Fruit fly (Drosophila melanogaster): ENCODE measurements around the gene RpS13.

The RpS13 gene

DNA sequence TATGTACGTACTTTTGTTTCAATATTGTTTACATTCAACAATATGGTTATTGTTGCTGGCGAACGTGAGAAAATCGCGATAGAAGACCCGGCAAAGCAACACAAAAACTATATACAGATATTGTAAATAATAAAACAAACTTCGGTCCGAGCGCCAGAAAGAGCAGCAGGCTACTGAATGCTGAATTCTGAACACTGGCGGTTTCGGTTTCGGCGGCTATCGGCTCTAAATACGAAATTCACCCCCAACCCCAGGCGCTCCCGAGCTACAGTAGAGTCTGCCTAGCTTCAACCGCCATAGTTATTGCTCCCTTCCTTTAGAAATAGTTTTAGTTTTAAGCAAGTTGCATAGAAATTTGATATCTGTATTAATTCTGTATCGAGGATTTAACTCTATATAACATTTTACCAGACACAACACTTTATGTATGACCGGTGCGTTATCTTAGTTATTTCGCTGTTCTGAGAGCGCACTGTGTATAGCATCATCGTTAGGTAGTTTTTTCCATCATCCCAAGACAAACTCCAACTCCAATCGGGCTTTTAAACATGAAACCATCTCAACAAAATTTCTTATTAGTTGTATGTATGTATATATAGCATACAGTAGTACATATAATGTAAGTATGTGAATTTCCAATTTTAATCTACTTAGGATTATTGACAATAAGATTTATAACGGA is 2.0 kb downstream of the RpS13 start, which contains the start of gene CG7627 (continued):
- TF ChIP-seq Ssrp (tag; optimal IDR thresholded peaks at IDR 0.05) (peak; percentile 61), CG2678 (tag; optimal IDR thresholded peaks at IDR 0.05) (peak; percentile 88), sna (GFP tag; IDR thresholded peaks at IDR 0.05; ENCODE audit: partially characterized antibody) (no peak), Sin3A (optimal IDR thresholded peaks at IDR 0.05) (no peak), sd (tag; optimal IDR thresholded peaks at IDR 0.05) (peak; percentile 41), toy (GFP tag; IDR thresholded peaks at IDR 0.05) (peak; percentile 54; the same call in 1 of the 2 replicates), C15 (GFP tag; IDR thresholded peaks at IDR 0.05) (0 out of 3 replicates have a peak, but pooled peaks have one; percentile 52), Nf-YC (tag; optimal IDR thresholded peaks at IDR 0.05) (peak; percentile 55), CG17612 (GFP tag; IDR thresholded peaks at IDR 0.05) (no peak), unpg (GFP tag; optimal IDR thresholded peaks at IDR 0.05) (peak; percentile 70), Jarid2 (GFP tag; optimal IDR thresholded peaks at IDR 0.05) (peak; percentile 65), tup (GFP tag; optimal IDR thresholded peaks at IDR 0.05) (peak; percentile 41), Adf1 (GFP tag; IDR thresholded peaks at IDR 0.05) (peak; percentile 68), fu2 (GFP tag; optimal IDR thresholded peaks at IDR 0.05) (peak; percentile 77), CG31441 (GFP tag; IDR thresholded peaks at IDR 0.05) (peak; percentile 81), dysf (GFP tag; IDR thresholded peaks at IDR 0.05) (peak; percentile 86), Aef1 (GFP tag; IDR thresholded peaks at IDR 0.05) (peak; percentile 75), Ets97D (GFP tag; optimal IDR thresholded peaks at IDR 0.05) (peak; percentile 42), Doc3 (GFP tag; IDR thresholded peaks at IDR 0.05; ENCODE audit: partially characterized antibody) (no peak), ken (GFP tag; IDR thresholded peaks at IDR 0.05) (0 out of 3 replicates have a peak, but pooled peaks have one; percentile 53), CG2120 (GFP tag; optimal IDR thresholded peaks at IDR 0.05) (peak; percentile 89), pfk (GFP tag; optimal IDR thresholded peaks at IDR 0.05) (no peak), otp (GFP tag; IDR thresholded peaks at IDR 0.05) (0 out of 3 replicates have a peak, but pooled peaks have one; percentile 59), tx (GFP tag; optimal IDR thresholded peaks at IDR 0.05) (peak; percentile 57), Ravus (GFP tag; IDR thresholded peaks at IDR 0.05) (peak; percentile 54), mld (GFP tag; IDR thresholded peaks at IDR 0.05; ENCODE audit: partially characterized antibody) (no peak), gem (tag; optimal IDR thresholded peaks at IDR 0.05) (peak; percentile 83), H15 (GFP tag; IDR thresholded peaks at IDR 0.05) (no peak; the same call in 2 of the 3 replicates), hb (GFP tag; IDR thresholded peaks at IDR 0.05; ENCODE audit: partially characterized antibody) (no peak), CG18262 (tag; optimal IDR thresholded peaks at IDR 0.05) (peak; percentile 74), Eip74EF (GFP tag; optimal IDR thresholded peaks at IDR 0.05) (peak in 1 of 2 experiments; percentile 41), gfzf (GFP tag; optimal IDR thresholded peaks at IDR 0.05) (no peak), CG5245 (GFP tag; optimal IDR thresholded peaks at IDR 0.05) (peak; percentile 61), CG34422 (GFP tag; IDR thresholded peaks at IDR 0.05) (peak; percentile 79), odd (GFP tag; optimal IDR thresholded peaks at IDR 0.05) (peak; percentile 51), CHES-1-like (GFP tag; optimal IDR thresholded peaks at IDR 0.05) (peak; percentile 84), CG10431 (GFP tag; optimal IDR thresholded peaks at IDR 0.05) (no peak), CG3847 (GFP tag; IDR thresholded peaks at IDR 0.05) (peak; percentile 74), CG1792 (GFP tag; optimal IDR thresholded peaks at IDR 0.05) (peak; percentile 43), chn (GFP tag; optimal IDR thresholded peaks at IDR 0.05) (peak; percentile 56), Blimp-1 (GFP tag; optimal IDR thresholded peaks at IDR 0.05) (peak; percentile 66), Awh (GFP tag; IDR thresholded peaks at IDR 0.05) (peak; percentile 67; the same call in 1 of the 2 replicates), stc (GFP tag; IDR thresholded peaks at IDR 0.05) (peak; percentile 60; the same call in 1 of the 2 replicates), CG15601 (tag; optimal IDR thresholded peaks at IDR 0.05) (peak; percentile 41), Atf-2 (GFP tag; optimal IDR thresholded peaks at IDR 0.05) (peak; percentile 60), CG17802 (tag; optimal IDR thresholded peaks at IDR 0.05) (peak; percentile 34), CG8290 (GFP tag; optimal IDR thresholded peaks at IDR 0.05) (peak; percentile 22), CG8290 (tag; optimal IDR thresholded peaks at IDR 0.05) (peak in 1 of 2 experiments; percentile 71), jumu (GFP tag; optimal IDR thresholded peaks at IDR 0.05) (peak; percentile 76), Dbx (GFP tag; IDR thresholded peaks at IDR 0.05) (peak; percentile 85)

Measured in whole organism, embryonic.